Worm (Caenorhabditis elegans): ENCODE measurements around the gene col-41.

Gene col-41

ce11 chrX:15199052-15199451, 22.8 kb upstream of the col-41 start, which contains the start of gene snt-7:
snt-7 (minus strand) TSS chrX:15199152.
- TF ChIP-seq jun-1 (tag; optimal IDR thresholded peaks at IDR 0.05) (no peak), unc-62 (GFP tag; optimal IDR thresholded peaks at IDR 0.05 in 1 of 2) (peak in 1 of 2 experiments; percentile 25), unc-62 (tag; optimal IDR thresholded peaks at IDR 0.05) (no peak), fos-1 (tag; optimal IDR thresholded peaks at IDR 0.05) (no peak), unc-39 (tag; optimal IDR thresholded peaks at IDR 0.05) (no peak), nhr-42 (GFP tag; IDR thresholded peaks at IDR 0.05) (no peak)

ce11 chrX:15194283-15194682, 18.0 kb upstream of the col-41 start, which contains the start of gene phat-6:
phat-6 (minus strand) TSS chrX:15194383.
- TF ChIP-seq mep-1 (tag; optimal IDR thresholded peaks at IDR 0.05), result no peak
- TF ChIP-seq mxl-2 (GFP tag; conservative IDR thresholded peaks at IDR 0.05), result no peak
- no peak for TF ChIP-seq ces-1 (GFP tag; optimal IDR thresholded peaks at IDR 0.05)
- TF ChIP-seq unc-62 (GFP tag; optimal IDR thresholded peaks at IDR 0.05 in 1 of 2), result peak in 1 of 2 experiments; percentile 12
- no peak for TF ChIP-seq unc-62 (tag; optimal IDR thresholded peaks at IDR 0.05)
- TF ChIP-seq lin-15B (tag; optimal IDR thresholded peaks at IDR 0.05), result no peak

- TF ChIP-seq ceh-32 (tag; optimal IDR thresholded peaks at IDR 0.05; ENCODE audit: poor library complexity), result no peak
- TF ChIP-seq ZK546.5 (tag; optimal IDR thresholded peaks at IDR 0.05), result no peak
- TF ChIP-seq daf-19 (GFP tag; conservative IDR thresholded peaks at IDR 0.05), result no peak
- no peak for TF ChIP-seq tag-97 (GFP tag; IDR thresholded peaks at IDR 0.05)
- no peak for TF ChIP-seq ceh-82 (tag; optimal IDR thresholded peaks at IDR 0.05)
- no peak for TF ChIP-seq nhr-42 (GFP tag; IDR thresholded peaks at IDR 0.05)
- no peak for TF ChIP-seq pqm-1 (tag; optimal IDR thresholded peaks at IDR 0.05)
- no peak for TF ChIP-seq Y75B8A.6 (GFP tag; IDR thresholded peaks at IDR 0.05)
- TF ChIP-seq Y48G9A.11 (GFP tag; IDR thresholded peaks at IDR 0.05), result no peak
- no peak for TF ChIP-seq rbr-2 (tag; optimal IDR thresholded peaks at IDR 0.05)
- no peak for TF ChIP-seq lim-7 (GFP tag; IDR thresholded peaks at IDR 0.05)
- TF ChIP-seq gei-8 (GFP tag; optimal IDR thresholded peaks at IDR 0.05), result no peak
- peak in 1 of 2 experiments; percentile 27 for TF ChIP-seq daf-16 (GFP tag; optimal IDR thresholded peaks at IDR 0.05)
- TF ChIP-seq daf-16 (tag; optimal IDR thresholded peaks at IDR 0.05), result no peak
- TF ChIP-seq zip-11 (GFP tag; IDR thresholded peaks at IDR 0.05), result no peak
- TF ChIP-seq mdl-1 (tag; optimal IDR thresholded peaks at IDR 0.05), result no peak
- no peak for TF ChIP-seq dmd-6 (GFP tag; IDR thresholded peaks at IDR 0.05)
- no peak for TF ChIP-seq F44E2.7 (GFP tag; IDR thresholded peaks at IDR 0.05)
- TF ChIP-seq nhr-25 (tag; optimal IDR thresholded peaks at IDR 0.05; ENCODE audit: borderline replicate concordance, insufficient read depth), result no peak
- peak; percentile 11 for TF ChIP-seq mep-1 (tag; optimal IDR thresholded peaks at IDR 0.05)
- no peak for TF ChIP-seq nhr-28 (tag; optimal IDR thresholded peaks at IDR 0.05)
- TF ChIP-seq php-3 (GFP tag; IDR thresholded peaks at IDR 0.05), result no peak
- TF ChIP-seq lsy-2 (tag; optimal IDR thresholded peaks at IDR 0.05), result peak in 1 of 2 experiments; percentile 5
- TF ChIP-seq attf-4 (tag; optimal IDR thresholded peaks at IDR 0.05), result no peak
- peak; percentile 30 for TF ChIP-seq hlh-11 (tag; optimal IDR thresholded peaks at IDR 0.05)
- peak in 1 of 2 experiments; percentile 65 for TF ChIP-seq unc-62 (GFP tag; optimal IDR thresholded peaks at IDR 0.05 in 1 of 2)
- TF ChIP-seq unc-62 (tag; optimal IDR thresholded peaks at IDR 0.05), result no peak
Measured at ce11 chrX:15191370-15191769, 15.1 kb upstream of the col-41 start.

ce11 chrX:15189823-15190222, 13.5 kb upstream of the col-41 start, which contains the start of gene T10B10.4:
T10B10.4 (plus strand) TSS chrX:15190123.
- TF ChIP-seq ZK337.2 (GFP tag; IDR thresholded peaks at IDR 0.05) (no peak), nhr-76 (tag; optimal IDR thresholded peaks at IDR 0.05) (no peak), set-16 (GFP tag; IDR thresholded peaks at IDR 0.05) (peak; percentile 41), pha-4 (GFP tag; IDR thresholded peaks at IDR 0.05) (peak; percentile 15; the same call in 1 of the 2 replicates), pha-4 (tag; optimal IDR thresholded peaks at IDR 0.05) (no peak), tra-1 (GFP tag; IDR thresholded peaks at IDR 0.05) (0 out of 2 replicates have a peak, but pooled peaks have one; percentile 19), aha-1 (tag) (no peak)
